Worm (Caenorhabditis elegans) whole organism, L4 larva: ENCODE results near the gene srx-105.

Source experiments
- ces-1 ChIP-seq: fragments of 150-350 bp; sonication (generic microtip); optimal IDR thresholded peaks from 4 replicates; lab custom pipeline; 2014; ENCODE audit warnings: missing biosample characterization, missing genetic modification reagents, missing genetic modification characterization
- egl-43 ChIP-seq: fragments of 200-800 bp; sonication (Bioruptor generic); IDR thresholded peaks from 2 replicates; pipeline ENCODE4 v1.3.6; 2022; ENCODE audit warnings: missing genetic modification reagents, missing genetic modification characterization, missing compliant biosample characterization
- nhr-11 ChIP-seq: fragments of 150-350 bp; optimal IDR thresholded peaks from 2 replicates; lab custom pipeline; 2014; ENCODE audit warnings: missing biosample characterization, missing genetic modification characterization

- TF ChIP-seq nhr-11 (tag; lab: Kevin White, UChicago) (no peak), egl-43 (GFP tag; lab: Robert Waterston, UW) (no peak), ces-1 (GFP tag; lab: Kevin White, UChicago) (no peak)
Observed at ce11 chrII:3659776-3660175, 41.4 kb downstream of the srx-105 start, which contains the start of gene F19B10.4.
